Fruit fly (Drosophila melanogaster) whole organism, larva: ENCODE measurements around the gene kz.

ENCODE experiments used
- noc ChIP-seq: fragments of 200-800 bp; sonication (Bioruptor generic); optimal IDR thresholded peaks from 3 replicates; lab custom pipeline; 2019; ENCODE audit warnings: missing biosample characterization, mild to moderate bottlenecking, missing genetic modification characterization, moderate library complexity

The kz gene

dm6 chrX:2199303-2199702, 42.5 kb downstream of the kz start:
- peak; percentile 33 for TF ChIP-seq noc (tag; lab: Kevin White, UChicago)

DNA sequence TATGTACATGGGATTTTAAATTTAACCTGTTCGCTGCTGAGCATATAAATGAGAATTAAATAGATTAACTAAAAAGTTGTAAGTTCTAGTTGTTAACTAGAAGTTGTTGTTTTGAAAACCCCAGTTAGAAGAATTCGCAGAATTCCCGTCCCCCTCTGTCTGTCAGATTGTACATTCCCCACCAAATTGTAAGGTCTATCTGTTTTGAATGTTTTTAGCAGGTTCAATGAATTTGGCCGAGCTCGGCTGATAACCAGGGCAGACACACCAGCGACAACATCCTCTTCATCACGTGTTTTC, 43.6 kb downstream of the kz start:
- no peak for TF ChIP-seq noc (tag; lab: Kevin White, UChicago)

dm6 chrX:2197414-2198271, 44.2 kb downstream of the kz start:
- no peak for TF ChIP-seq noc (tag; lab: Kevin White, UChicago)

- no peak for TF ChIP-seq noc (tag; lab: Kevin White, UChicago)
These were observed 45.6 kb downstream of the kz start for dm6 chrX:2196086-2196732.

DNA sequence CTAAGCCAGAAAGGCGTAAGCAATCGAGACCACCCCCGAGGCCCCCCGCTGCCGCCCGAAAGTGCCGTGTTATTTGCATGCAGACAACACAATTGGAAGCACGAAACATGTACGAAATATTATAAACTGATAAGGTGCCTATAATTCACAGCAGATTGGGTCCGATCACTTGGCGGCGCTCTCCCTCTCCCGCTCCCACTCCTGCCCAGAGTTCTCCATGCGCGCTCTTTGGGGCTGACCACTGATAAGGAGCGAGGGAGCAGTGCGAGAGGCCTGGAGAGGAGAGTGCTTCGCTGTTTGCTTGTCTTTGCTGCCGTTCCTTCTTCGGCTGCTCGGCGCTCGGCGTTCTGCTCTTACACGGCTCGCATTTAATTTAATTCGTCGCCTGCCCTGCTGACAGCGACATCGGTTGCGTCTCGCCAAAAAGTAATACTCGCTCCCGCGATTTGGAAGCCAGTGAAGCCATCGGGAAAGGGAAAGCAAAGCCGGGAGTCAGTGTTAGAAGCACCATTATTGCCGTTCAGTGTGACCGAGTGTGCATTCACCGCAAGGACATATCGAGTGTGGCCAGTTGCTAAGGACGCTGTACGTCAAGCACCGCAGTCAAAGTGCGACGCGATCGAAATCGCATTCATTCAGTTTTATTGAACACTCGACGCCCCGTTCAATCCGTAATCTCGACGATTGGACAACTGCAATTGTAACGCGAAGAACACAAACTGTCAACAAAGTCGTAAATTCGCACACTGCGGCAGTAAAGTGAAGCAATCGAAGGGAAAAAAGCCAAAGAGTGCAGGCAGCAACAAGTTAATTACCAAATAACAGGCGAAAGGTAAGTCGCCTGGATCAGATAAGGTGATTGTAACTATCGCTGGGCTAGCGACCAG, 47.4 kb downstream of the kz start:
- TF ChIP-seq noc (tag; lab: Kevin White, UChicago) = peak; percentile 49

dm6 chrX:2193809-2194207, 48.0 kb downstream of the kz start, which contains the start of gene CG14053:
CG14053 (minus strand) TSS chrX:2193909.
- TF ChIP-seq noc (tag; lab: Kevin White, UChicago) = no peak

DNA sequence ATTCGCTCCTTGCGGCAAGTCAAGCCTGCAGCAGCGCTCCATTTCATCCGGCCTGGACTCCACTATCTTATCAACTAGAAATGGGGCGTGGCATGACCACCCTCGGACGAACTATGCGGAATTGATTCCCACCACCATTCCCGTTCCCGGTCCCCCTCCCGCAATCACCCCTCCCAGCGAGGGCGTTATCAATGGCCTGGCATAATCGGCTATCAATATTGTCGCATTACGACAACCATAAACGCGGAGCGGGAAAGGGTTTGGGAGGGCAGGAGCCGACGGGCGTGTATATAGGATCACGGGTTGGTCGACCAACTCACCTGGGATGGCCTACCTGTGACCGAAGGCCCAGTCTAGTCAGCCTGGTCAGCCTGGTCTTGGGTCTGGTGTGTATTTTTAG, 48.7 kb downstream of the kz start:
- no peak for TF ChIP-seq noc (tag; lab: Kevin White, UChicago)

dm6 chrX:2191896-2192295, 49.9 kb downstream of the kz start:
- no peak for TF ChIP-seq noc (tag; lab: Kevin White, UChicago)

DNA sequence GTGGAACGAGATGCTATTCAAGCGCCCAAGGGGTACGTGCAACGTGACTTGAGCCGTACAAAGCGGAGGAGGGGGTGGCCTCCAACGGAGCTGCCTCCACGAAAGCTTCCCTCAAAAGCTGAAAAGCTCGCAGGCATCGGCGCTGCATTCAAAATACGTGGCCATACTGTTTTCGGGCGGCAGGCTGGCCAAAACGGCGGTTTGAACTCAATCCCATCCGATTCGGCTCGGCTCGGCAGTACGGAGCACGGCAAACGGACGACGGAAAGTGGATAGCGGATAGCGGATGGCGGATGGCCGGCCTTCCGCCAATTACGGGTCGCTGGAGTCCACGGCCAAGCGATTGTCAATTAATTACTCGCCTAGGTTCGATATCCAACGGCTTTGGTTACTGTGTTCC, 52.9 kb downstream of the kz start, which contains the start of gene Mct1:
TSS of gene Mct1 (plus strand) at position 301 of the 400 bp plus-strand sequence.
- TF ChIP-seq noc (tag; lab: Kevin White, UChicago) = no peak
